Worm (Caenorhabditis elegans): Measurements from ENCODE around the gene nurf-1.

Gene nurf-1

ce11 chrII:14383644-14384043 lies 6.9 kb upstream of the nurf-1 start, which contains the start of gene mes-2 (continued):
- TF ChIP-seq ztf-11 (tag; optimal IDR thresholded peaks at IDR 0.05) (no peak), Y116A8C.19 (tag; optimal IDR thresholded peaks at IDR 0.05; ENCODE audit: borderline replicate concordance) (no peak), ama-1 (optimal IDR thresholded peaks at IDR 0.05) (no peak), unc-130 (tag; optimal IDR thresholded peaks at IDR 0.05) (peak; percentile 89), nhr-47 (tag; optimal IDR thresholded peaks at IDR 0.05) (peak; percentile 92), sptf-1 (tag; optimal IDR thresholded peaks at IDR 0.05) (no peak), hlh-4 (tag; optimal IDR thresholded peaks at IDR 0.05) (no peak), lin-35 (GFP tag; optimal IDR thresholded peaks at IDR 0.05) (peak; percentile 98 to 99), nhr-237 (tag; optimal IDR thresholded peaks at IDR 0.05) (peak; percentile 21), fos-1 (tag; optimal IDR thresholded peaks at IDR 0.05) (peak; percentile 79), nhr-90 (tag; optimal IDR thresholded peaks at IDR 0.05; ENCODE audit: poor library complexity) (peak; percentile 86), dpl-1 (GFP tag; optimal IDR thresholded peaks at IDR 0.05) (peak; percentile 98 to 99 (median 99)), nhr-19 (GFP tag; conservative IDR thresholded peaks at IDR 0.05) (peak; percentile 84), mef-2 (tag; optimal IDR thresholded peaks at IDR 0.05) (no peak), mab-9 (GFP tag; IDR thresholded peaks at IDR 0.05) (0 out of 2 replicates have a peak, but pooled peaks have one; percentile 31), nhr-84 (tag; optimal IDR thresholded peaks at IDR 0.05) (no peak), tbx-2 (tag; optimal IDR thresholded peaks at IDR 0.05) (peak; percentile 83), lin-15B (tag; optimal IDR thresholded peaks at IDR 0.05) (peak; percentile 77), efl-1 (optimal IDR thresholded peaks at IDR 0.05) (peak; percentile 99 to 100), efl-1 (GFP tag; optimal IDR thresholded peaks at IDR 0.05 in 1 of 2) (peak; percentile 99 to 100), ceh-88 (GFP tag; IDR thresholded peaks at IDR 0.05) (peak; percentile 46; the same call in 1 of the 2 replicates), blmp-1 (tag; optimal IDR thresholded peaks at IDR 0.05) (no peak), fkh-8 (tag; optimal IDR thresholded peaks at IDR 0.05) (peak; percentile 73), alr-1 (tag; optimal IDR thresholded peaks at IDR 0.05; ENCODE audit: borderline replicate concordance) (no peak), nhr-28 (tag; optimal IDR thresholded peaks at IDR 0.05) (no peak), efl-3 (GFP tag; optimal IDR thresholded peaks at IDR 0.05) (no peak), sox-4 (tag; optimal IDR thresholded peaks at IDR 0.05) (no peak), nhr-11 (tag; optimal IDR thresholded peaks at IDR 0.05) (peak; percentile 65), C34B4.2 (tag; optimal IDR thresholded peaks at IDR 0.05) (no peak), pag-3 (tag; optimal IDR thresholded peaks at IDR 0.05; ENCODE audit: borderline replicate concordance, insufficient read depth) (no peak), ceh-63 (GFP tag; optimal IDR thresholded peaks at IDR 0.05) (no peak), zag-1 (tag; optimal IDR thresholded peaks at IDR 0.05) (peak; percentile 41), fkh-10 (GFP tag; optimal IDR thresholded peaks at IDR 0.05) (peak; percentile 20), rnt-1 (tag; optimal IDR thresholded peaks at IDR 0.05) (peak; percentile 88), lir-3 (tag; optimal IDR thresholded peaks at IDR 0.05; ENCODE audit: poor library complexity) (peak; percentile 6), F16B12.6 (tag; optimal IDR thresholded peaks at IDR 0.05) (peak; percentile 70), ceh-90 (tag; optimal IDR thresholded peaks at IDR 0.05) (peak; percentile 24), swsn-7 (tag; optimal IDR thresholded peaks at IDR 0.05) (peak; percentile 80), zip-4 (GFP tag; optimal IDR thresholded peaks at IDR 0.05) (peak; percentile 49), lin-13 (GFP tag; optimal IDR thresholded peaks at IDR 0.05) (peak; percentile 67), skn-1 (tag; optimal IDR thresholded peaks at IDR 0.05) (peak; percentile 72), unc-62 (GFP tag; optimal IDR thresholded peaks at IDR 0.05) (no peak), hpl-2 (GFP tag; optimal IDR thresholded peaks at IDR 0.05) (peak; percentile 40), ceh-8 (GFP tag; optimal IDR thresholded peaks at IDR 0.05) (peak; percentile 38), ztf-4 (tag; optimal IDR thresholded peaks at IDR 0.05) (peak; percentile 73), egl-13 (tag; optimal IDR thresholded peaks at IDR 0.05) (peak; percentile 43), tlp-1 (tag; optimal IDR thresholded peaks at IDR 0.05) (no peak), ces-1 (GFP tag; optimal IDR thresholded peaks at IDR 0.05) (no peak), mdl-1 (tag; optimal IDR thresholded peaks at IDR 0.05) (peak in 1 of 2 experiments; percentile 78), nhr-85 (tag) (peak; percentile 83), nhr-12 (tag; optimal IDR thresholded peaks at IDR 0.05) (no peak), lin-14 (GFP tag; optimal IDR thresholded peaks at IDR 0.05) (no peak), lin-39 (tag; optimal IDR thresholded peaks at IDR 0.05) (peak; percentile 49), pqm-1 (tag; optimal IDR thresholded peaks at IDR 0.05) (no peak)

All from whole organism, L1 larva.